Worm (Caenorhabditis elegans): ENCODE data around the gene R03H10.1.

- TF ChIP-seq nhr-11 (tag; optimal IDR thresholded peaks at IDR 0.05), result no peak
- TF ChIP-seq zip-5 (tag; optimal IDR thresholded peaks at IDR 0.05), result no peak
- TF ChIP-seq ets-4 (tag; optimal IDR thresholded peaks at IDR 0.05), result no peak
- no peak for TF ChIP-seq elt-2 (tag; optimal IDR thresholded peaks at IDR 0.05)
- TF ChIP-seq tbx-2 (tag; optimal IDR thresholded peaks at IDR 0.05), result no peak
- TF ChIP-seq C08G9.2 (tag; optimal IDR thresholded peaks at IDR 0.05), result no peak
- TF ChIP-seq unc-42 (tag; optimal IDR thresholded peaks at IDR 0.05), result no peak
- TF ChIP-seq unc-86 (tag; optimal IDR thresholded peaks at IDR 0.05), result no peak
- TF ChIP-seq unc-55 (GFP tag; optimal IDR thresholded peaks at IDR 0.05), result no peak
- TF ChIP-seq rnt-1 (tag; optimal IDR thresholded peaks at IDR 0.05), result no peak
- no peak for TF ChIP-seq T23F11.4 (GFP tag; optimal IDR thresholded peaks at IDR 0.05)
- no peak for TF ChIP-seq nfya-1 (tag; optimal IDR thresholded peaks at IDR 0.05)
- no peak for TF ChIP-seq madf-2 (tag; optimal IDR thresholded peaks at IDR 0.05)
Measured at ce11 chrII:4170508-4170907, 9.5 kb upstream of the R03H10.1 start, which contains the start of gene R03H10.5.
